Fruit fly (Drosophila melanogaster) ovary, adult (tissue): ENCODE measurements around the gene SamDC.

ENCODE experiments used
- CG17801 ChIP-seq: fragments of 200-800 bp; optimal IDR thresholded peaks from 2 replicates; lab custom pipeline; 2019; ENCODE audit warnings: missing biosample characterization, mild to moderate bottlenecking, missing genetic modification characterization, moderate library complexity; ENCODE audit not compliant: partially characterized antibody

Gene SamDC

dm6 chr2L:10341405-10341804 lies 2.1 kb downstream of the SamDC start, which contains the start of gene CG31715:
Gene CG31715, plus strand, starts transcription at chr2L:10341616.
- peak; percentile 33 for TF ChIP-seq CG17801 (GFP tag; lab: Kevin White, UChicago)

- TF ChIP-seq CG17801 (GFP tag; lab: Kevin White, UChicago) = peak; percentile 33
These were observed 3.2 kb downstream of the SamDC start, which contains the start of gene Sps2 for dm6 chr2L:10342471-10342870. Gene Sps2, plus strand, starts transcription at chr2L:10342594.

DNA sequence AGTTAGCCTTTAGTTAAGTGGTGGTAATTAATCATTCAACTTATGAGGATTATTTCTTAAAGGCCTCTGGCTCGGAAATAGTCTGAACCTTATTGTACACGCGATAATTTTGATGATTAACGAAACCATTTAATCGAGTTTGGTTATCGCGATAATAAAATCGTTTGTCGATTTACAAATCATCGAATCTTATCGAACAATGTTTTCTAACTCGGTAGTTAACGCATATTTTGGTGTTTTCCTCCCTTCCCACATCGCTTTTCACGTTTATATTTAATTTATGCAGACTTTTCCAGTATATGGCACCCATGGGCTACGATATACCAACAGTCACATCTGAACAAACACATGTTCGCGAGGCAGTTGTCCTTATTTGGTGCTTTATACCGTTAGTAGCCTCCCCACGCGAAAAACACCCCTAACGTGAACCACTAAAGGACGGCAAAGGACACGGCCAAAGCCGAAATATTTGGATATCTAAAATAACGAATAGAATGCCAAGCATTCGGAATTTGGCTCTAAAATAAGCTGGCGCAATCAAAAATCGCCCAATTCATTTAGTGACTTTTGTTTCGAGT lies 4.9 kb downstream of the SamDC start, which contains the start of gene Frmd5:
Frmd5 (plus strand) TSS at position 414 of the 578 bp plus-strand sequence.
- TF ChIP-seq CG17801 (GFP tag; lab: Kevin White, UChicago) = no peak

DNA sequence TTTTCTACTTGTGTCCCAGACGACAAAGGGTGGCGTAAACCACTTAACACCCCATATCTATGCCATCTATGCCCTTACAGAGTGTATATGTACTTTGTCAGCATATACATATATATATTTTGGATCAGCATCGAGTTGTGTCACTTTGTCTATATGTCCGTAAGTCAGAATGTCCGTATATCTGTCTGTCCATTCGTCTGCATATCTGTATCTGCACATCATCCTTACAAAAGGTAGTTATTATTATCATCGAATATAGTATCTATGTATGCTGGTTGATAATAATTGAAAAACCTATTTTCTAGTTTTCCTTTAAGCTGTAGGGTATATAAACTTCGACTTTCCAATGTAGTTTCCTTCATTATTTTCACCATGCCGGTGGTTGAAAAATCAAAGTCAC lies 11.9 kb downstream of the SamDC start:
- no peak for TF ChIP-seq CG17801 (GFP tag; lab: Kevin White, UChicago)

dm6 chr2L:10353871-10354270 lies 14.6 kb downstream of the SamDC start, which contains the start of gene CG34367:
Gene CG34367, minus strand, starts transcription at chr2L:10353905.
- no peak for TF ChIP-seq CG17801 (GFP tag; lab: Kevin White, UChicago)

DNA sequence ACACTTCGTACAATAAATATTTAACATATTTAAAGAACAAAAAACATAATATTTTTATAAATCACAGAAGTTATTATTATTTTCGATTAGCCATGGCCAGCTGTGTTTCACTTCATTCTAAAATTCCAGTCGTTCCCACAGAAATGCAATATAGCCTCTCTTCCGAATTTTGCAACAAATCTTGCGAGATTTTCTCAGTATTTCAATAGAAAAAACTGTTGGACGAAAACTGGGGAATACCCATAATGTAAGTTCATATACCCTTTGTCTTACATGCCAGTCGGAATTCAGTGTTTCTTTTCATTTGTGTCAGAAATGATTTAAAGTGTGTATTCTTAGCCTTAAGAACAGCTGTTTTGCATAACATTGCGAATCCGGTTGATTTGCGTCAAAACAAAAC lies 17.3 kb downstream of the SamDC start, which contains the start of the genes CtsL4 and ClpP:
CtsL4 (minus strand) TSS at position 90 of the 400 bp plus-strand sequence.
ClpP (plus strand) TSS at position 288 of the 400 bp plus-strand sequence.
- TF ChIP-seq CG17801 (GFP tag; lab: Kevin White, UChicago) = no peak

- no peak for TF ChIP-seq CG17801 (GFP tag; lab: Kevin White, UChicago)
These were observed 23.3 kb downstream of the SamDC start, which contains the start of the genes Cand1 and pim for dm6 chr2L:10362408-10363067. Gene Cand1, minus strand, starts transcription at chr2L:10362707. Gene pim, plus strand, starts transcription at chr2L:10362989.

- no peak for TF ChIP-seq CG17801 (GFP tag; lab: Kevin White, UChicago)
These were observed 25.0 kb downstream of the SamDC start, which contains the start of gene lft for dm6 chr2L:10364229-10364628. Gene lft, plus strand, starts transcription at chr2L:10364471.

DNA sequence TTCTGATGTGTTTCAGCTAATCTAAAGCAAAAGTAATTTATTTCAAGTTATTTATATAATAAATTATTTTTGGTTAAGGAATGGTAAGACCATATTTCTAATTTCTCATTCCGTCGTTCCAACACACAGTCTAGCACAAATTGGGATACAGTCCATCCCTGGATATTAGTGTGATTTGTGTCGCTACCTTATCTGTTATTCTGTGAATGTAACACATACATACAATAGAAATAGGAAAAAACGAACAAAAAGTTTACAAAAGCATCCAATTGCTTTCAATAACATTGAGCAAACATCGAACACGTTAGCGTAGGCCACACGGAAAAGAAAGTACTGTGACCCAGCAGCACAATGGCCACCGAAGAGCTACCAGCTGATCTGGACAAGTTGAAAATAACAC lies 27.3 kb downstream of the SamDC start, which contains the start of gene CG5056:
CG5056 (plus strand) TSS at position 168 of the 400 bp plus-strand sequence.
- TF ChIP-seq CG17801 (GFP tag; lab: Kevin White, UChicago) = peak; percentile 67

DNA sequence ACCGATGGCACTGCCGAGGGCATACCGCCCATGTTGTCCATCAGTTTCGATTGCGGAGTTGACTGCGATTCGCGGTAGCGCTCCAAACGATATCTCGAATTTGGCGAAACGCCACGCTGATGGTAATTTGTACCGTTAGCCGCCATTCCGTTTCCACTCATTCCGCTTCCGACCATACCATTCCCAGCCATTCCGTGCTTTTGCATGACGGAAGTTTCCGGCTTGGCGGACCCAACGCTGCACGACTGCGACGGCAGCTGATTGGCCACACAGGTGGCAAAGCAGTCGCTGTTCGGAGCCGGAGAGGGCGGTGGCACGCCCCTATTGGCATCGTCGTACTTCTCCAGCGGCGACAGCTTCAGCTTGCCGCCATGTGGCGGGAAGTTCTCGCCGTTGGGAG lies 33.0 kb downstream of the SamDC start:
- no peak for TF ChIP-seq CG17801 (GFP tag; lab: Kevin White, UChicago)

DNA sequence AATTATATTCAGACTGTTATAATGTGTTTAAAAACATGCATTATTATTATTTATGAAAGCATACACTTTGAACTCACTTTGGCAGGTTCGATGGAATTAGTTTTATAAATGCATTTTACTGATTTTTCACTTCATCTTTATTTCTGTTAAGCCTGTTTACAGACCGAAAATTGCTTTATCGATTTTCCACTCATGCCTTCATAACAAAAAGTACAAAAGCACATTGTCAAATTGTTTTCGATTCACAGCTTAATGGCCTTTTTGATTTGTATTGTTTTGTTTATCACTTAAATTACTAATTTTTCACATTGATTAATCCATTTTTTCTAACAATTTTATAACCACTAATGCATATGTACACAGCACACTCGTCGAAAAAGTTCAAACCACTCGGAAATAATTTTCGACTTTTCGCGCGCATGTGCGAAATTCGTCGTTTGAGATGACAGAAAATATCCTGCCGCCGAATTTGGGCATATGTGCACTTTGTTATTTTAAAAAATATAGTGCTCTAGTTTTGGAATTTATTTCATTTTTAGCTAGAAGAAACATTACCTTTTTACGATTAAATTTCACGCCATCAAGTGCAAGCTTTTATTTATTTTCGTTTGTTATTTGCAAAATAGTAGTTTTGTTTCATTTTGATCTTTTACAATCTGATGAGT lies 34.5 kb downstream of the SamDC start, which contains the start of gene rho-5:
rho-5 (minus strand) TSS at position 296 of the 665 bp plus-strand sequence.
- TF ChIP-seq CG17801 (GFP tag; lab: Kevin White, UChicago) = no peak

- TF ChIP-seq CG17801 (GFP tag; lab: Kevin White, UChicago) = peak; percentile 59
These were observed 36.4 kb downstream of the SamDC start, which contains the start of the genes CG33303 and dpr19 for dm6 chr2L:10375464-10376236. Gene CG33303, minus strand, starts transcription at chr2L:10375757. Gene dpr19, plus strand, starts transcription at chr2L:10376168.

DNA sequence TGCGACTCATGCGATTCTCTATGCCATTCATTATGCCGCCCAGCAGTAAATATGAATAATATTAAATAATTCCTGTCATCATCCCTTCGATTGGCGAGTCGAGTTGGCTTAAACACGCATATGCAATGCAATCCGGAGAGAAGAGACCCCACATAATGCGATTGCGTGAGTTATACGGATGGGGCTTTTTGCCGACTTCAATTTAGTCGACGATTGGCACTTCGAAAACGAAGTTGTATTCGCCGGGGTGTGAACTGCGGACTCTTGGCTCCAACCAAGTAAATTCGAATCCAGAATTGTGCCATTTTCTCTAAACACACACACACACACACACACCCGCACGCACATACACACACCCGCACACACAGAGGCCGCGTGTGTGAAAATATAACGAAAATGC lies 37.0 kb downstream of the SamDC start:
- TF ChIP-seq CG17801 (GFP tag; lab: Kevin White, UChicago) = no peak

DNA sequence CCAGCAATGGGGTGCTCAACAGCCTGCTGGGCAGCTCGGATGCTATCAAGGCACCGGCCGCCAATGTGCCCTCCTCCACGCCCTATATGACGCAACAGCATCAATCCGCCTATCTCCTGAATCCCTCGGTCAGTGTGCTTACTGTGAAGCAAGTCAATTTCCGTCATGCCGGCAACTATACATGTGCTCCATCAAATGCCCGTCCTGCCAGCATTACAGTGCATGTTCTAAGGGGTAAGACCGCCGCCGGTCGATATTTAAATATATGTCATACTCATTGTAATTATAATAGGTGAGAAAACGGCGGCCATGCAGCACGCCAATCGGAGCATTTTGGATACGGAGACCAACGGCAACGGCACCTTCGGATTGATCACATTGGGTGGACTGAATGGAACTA lies 39.4 kb downstream of the SamDC start:
- no peak for TF ChIP-seq CG17801 (GFP tag; lab: Kevin White, UChicago)
